Fruit fly (Drosophila melanogaster) whole organism, adult: ENCODE data around the gene CG2975.

Source experiments
- CG11617 ChIP-seq: fragments of 200-800 bp; sonication (Bioruptor generic); optimal IDR thresholded peaks from 2 replicates; lab custom pipeline; 2017; ENCODE audit warnings: mild to moderate bottlenecking, missing biosample characterization, missing genetic modification reagents, missing genetic modification characterization
- CG12768 ChIP-seq: fragments of 200-800 bp; sonication (Bioruptor generic); optimal IDR thresholded peaks from 2 replicates; lab custom pipeline; 2017; ENCODE audit warnings: missing biosample characterization, missing genetic modification characterization, mild to moderate bottlenecking, moderate library complexity, missing genetic modification reagents
- Hr96 ChIP-seq: fragments of 200-800 bp; sonication (Bioruptor generic); optimal IDR thresholded peaks from 2 replicates; lab custom pipeline; 2016; ENCODE audit warnings: missing biosample characterization, missing genetic modification characterization
- toe ChIP-seq: fragments of 200-800 bp; sonication (Bioruptor generic); optimal IDR thresholded peaks from 2 replicates; lab custom pipeline; 2016; ENCODE audit warnings: missing biosample characterization, missing genetic modification characterization

DNA sequence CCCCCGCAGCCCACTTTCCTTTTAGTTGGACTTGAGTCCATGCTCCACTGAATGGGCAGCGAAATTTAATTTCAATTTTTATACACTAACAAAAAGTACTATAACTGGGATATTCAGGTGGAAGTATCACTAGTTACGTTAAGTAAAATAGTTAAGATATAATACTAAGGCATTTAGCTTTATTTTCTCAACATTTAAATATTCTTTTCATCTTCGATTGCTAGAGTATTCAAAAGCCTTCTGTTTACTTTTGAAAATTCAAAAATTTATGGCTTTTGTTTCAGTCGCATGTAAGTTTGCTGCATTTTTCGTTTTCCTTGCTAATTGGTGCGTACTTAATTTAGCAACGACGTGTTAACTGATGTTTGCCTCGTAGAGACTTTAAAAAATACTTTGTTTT, 11.7 kb downstream of the CG2975 start:
- no peak for TF ChIP-seq CG11617 (GFP tag; lab: Kevin White, UChicago)
- TF ChIP-seq Hr96 (GFP tag; lab: Kevin White, UChicago): no peak
- TF ChIP-seq CG12768: peak; percentile 45
- no peak for TF ChIP-seq toe (GFP tag; lab: Kevin White, UChicago)
